Fruit fly (Drosophila melanogaster): ENCODE data around the gene Edg84A.

The Edg84A gene

DNA sequence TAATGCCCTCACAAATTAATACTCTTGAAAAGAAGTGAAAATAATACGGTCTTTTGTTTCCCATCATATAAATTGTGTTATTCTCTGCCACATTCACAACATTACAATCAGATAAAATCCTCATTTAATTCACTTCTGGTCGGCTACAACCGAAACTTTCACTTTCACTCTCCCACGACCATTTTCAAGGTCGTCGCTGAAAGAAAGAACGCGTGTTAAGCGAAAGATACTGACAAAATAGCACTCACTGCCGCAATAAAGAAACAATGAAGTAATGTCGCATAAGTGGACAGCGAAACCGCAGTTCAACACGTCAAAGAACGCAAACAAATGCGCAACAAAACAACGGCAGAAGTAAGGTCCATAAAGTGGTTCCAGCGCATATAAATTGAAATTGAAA is 3.9 kb downstream of the Edg84A start:
- TF ChIP-seq Blimp-1 (GFP tag; optimal IDR thresholded peaks at IDR 0.05) (peak; percentile 78), CG34376 (GFP tag; optimal IDR thresholded peaks at IDR 0.05) (no peak), Bteb2 (GFP tag; optimal IDR thresholded peaks at IDR 0.05) (no peak)

DNA sequence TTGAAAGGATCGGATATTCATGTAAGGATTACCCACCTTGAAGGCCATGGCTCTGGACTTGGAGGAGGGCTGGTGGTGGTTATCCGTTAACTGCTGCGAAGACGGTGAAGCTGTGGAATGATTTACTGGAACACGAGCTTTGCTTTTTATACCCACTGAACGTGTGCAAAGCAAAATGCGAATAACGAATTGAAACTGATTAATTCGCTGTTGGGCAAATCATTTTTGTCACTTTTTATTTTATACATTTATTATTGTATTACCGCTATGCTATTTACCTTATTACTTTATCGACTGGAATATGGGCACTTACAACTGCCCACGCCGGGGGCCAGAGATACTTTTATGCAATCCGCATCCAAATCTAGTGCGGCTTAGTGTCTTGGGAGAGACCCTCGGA is 5.9 kb downstream of the Edg84A start, which contains the start of gene Ccp84Af:
TSS of gene Ccp84Af (minus strand) at position 101 of the 400 bp plus-strand sequence.
- TF ChIP-seq Ets65A (GFP tag) (peak; percentile 64), Elba2 (GFP tag; optimal IDR thresholded peaks at IDR 0.05) (no peak)

DNA sequence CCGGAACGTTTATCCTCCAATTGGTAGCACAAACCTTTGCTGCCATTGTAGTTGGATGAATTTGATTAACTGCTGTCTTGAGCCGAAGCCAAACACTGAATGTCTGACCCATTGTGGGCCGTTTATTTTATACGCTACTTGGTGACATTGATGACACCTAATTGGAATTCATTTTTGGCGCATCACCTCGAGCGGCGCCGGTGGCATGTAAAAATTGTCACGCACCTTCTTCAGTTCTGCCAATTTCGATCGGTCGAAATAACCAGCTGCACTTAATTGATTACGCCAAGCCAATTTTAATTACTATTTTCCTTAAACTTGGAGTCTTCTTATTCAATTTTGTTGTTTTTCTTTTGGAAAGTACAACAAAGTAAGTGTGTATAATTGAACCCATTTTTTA is 7.4 kb downstream of the Edg84A start, which contains the start of gene Ccp84Ae:
TSS of gene Ccp84Ae (minus strand) at position 101 of the 400 bp plus-strand sequence.
- TF ChIP-seq fd102C (GFP tag; optimal IDR thresholded peaks at IDR 0.05) (no peak), da (GFP tag; optimal IDR thresholded peaks at IDR 0.05) (no peak), CG9609 (GFP tag; optimal IDR thresholded peaks at IDR 0.05) (no peak), en (GFP tag; optimal IDR thresholded peaks at IDR 0.05) (no peak), Lpt (GFP tag; optimal IDR thresholded peaks at IDR 0.05) (no peak)

DNA sequence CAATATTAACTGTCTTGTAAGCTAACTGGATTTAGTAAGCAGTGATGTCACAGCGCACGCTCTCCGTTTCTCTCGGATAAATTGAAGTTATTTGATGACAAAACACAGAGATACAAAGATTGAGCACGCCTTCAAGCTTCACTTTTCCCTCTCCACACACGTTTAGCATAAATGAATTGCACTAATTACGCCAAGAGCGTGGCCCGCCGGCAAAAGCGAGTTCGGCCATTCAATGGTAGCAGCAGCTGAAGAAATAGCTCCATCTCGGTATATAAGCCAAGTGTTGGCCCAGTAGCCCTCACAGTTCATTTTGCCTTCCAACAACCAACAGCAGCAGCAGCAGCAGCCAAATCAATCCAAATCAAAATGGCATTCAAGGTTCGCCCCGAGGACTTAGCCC is 8.2 kb downstream of the Edg84A start, which contains the start of gene Ccp84Ad:
TSS of gene Ccp84Ad (plus strand) at position 301 of the 400 bp plus-strand sequence.
- TF ChIP-seq eve (GFP tag; optimal IDR thresholded peaks at IDR 0.05) = no peak
- 0 out of 3 replicates have a peak, but pooled peaks have one; percentile 6 for TF ChIP-seq Opbp (GFP tag; IDR thresholded peaks at IDR 0.05; ENCODE audit: partially characterized antibody)
- TF ChIP-seq da (GFP tag; optimal IDR thresholded peaks at IDR 0.05) = no peak

DNA sequence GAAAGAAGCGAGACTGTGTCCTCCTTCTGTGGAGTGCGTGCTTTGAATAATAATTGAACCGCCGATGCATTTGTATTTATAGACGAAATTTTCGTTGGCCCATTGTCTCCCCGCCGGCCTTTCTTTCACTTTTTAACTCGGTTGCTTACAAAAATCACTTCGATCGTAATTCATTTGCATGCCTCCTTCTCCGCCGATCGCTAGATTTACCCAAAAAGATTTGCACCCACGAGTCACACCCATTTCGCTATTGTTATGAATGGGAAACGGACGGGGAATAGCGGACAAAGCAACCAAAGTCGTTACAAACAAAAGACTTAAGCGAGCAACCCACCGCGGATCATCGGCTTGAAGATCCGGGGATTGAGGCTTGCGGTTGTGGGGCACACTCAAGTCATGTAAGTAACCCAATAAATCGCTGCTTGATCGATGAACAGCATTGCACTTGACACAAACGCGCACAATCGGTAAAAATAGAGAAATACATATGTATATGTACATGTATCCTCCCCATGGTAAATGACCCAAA is 12.0 kb downstream of the Edg84A start, which contains the start of gene Ccp84Ac:
TSS of gene Ccp84Ac (minus strand) at position 51 of the 529 bp plus-strand sequence.
- no peak for TF ChIP-seq nau (GFP tag; optimal IDR thresholded peaks at IDR 0.05)
- TF ChIP-seq sd (tag; optimal IDR thresholded peaks at IDR 0.05) = no peak
- peak; percentile 53 for TF ChIP-seq oc (tag; optimal IDR thresholded peaks at IDR 0.05)
- no peak for TF ChIP-seq Sox102F (GFP tag; optimal IDR thresholded peaks at IDR 0.05)
- no peak for TF ChIP-seq HHEX (GFP tag; optimal IDR thresholded peaks at IDR 0.05)
- TF ChIP-seq CG2202 (tag; optimal IDR thresholded peaks at IDR 0.05) = no peak
- TF ChIP-seq CG11723 (GFP tag; optimal IDR thresholded peaks at IDR 0.05) = no peak
- TF ChIP-seq Nf-YC (tag; optimal IDR thresholded peaks at IDR 0.05) = no peak
- TF ChIP-seq Jarid2 (GFP tag; optimal IDR thresholded peaks at IDR 0.05) = no peak
- TF ChIP-seq CG7928 (GFP tag; optimal IDR thresholded peaks at IDR 0.05) = no peak
- TF ChIP-seq ranshi (GFP tag; IDR thresholded peaks at IDR 0.05) = no peak
- peak; percentile 63 for TF ChIP-seq Ets65A (GFP tag)

DNA sequence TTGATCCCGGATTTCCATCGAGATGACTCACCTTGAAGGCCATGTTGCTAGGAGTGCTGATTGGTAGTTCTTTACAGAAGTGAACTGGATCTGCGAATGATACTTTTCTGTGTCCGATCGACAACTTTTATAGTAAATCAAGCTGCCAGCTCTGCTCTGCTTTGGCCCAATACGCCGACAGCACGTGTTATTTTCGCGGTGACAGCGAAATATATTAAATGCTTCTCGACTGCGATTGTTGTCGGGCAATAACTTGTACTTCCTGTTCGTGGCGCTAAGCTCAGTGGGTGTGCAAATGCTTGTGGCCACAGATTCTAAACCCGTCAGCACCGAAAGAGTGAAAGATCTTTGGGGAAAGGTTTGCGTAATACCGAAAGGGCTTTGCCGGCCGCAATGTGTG is 18.5 kb downstream of the Edg84A start, which contains the start of gene Ccp84Ab:
TSS of gene Ccp84Ab (minus strand) at position 101 of the 400 bp plus-strand sequence.
- TF ChIP-seq fd96Cb (tag; optimal IDR thresholded peaks at IDR 0.05) = no peak

DNA sequence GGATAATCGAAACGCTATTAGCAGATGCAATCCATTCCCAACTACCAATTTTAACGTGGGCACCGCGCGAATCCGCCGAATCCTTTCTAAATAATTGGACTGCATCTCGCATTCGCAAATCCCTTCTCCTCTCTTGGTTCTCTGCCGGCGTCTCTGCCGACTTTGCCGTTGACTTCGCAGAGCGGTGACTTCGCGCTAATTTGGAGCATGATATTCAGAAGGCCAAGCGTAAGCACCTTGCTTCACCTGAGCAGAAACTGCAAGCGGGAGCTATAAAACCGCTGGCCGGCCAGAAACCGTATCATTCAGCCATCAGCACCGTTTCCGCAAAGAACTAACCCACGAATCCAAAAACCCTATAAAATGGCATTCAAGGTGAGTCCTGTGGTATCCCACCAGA is 19.5 kb downstream of the Edg84A start, which contains the start of gene Ccp84Aa:
TSS of gene Ccp84Aa (plus strand) at position 301 of the 400 bp plus-strand sequence.
- no peak for TF ChIP-seq CG14965 (GFP tag; optimal IDR thresholded peaks at IDR 0.05; ENCODE audit: borderline replicate concordance)
- TF ChIP-seq CG8290 (GFP tag; optimal IDR thresholded peaks at IDR 0.05) = no peak
- TF ChIP-seq CG8290 (tag; optimal IDR thresholded peaks at IDR 0.05) = no peak
- TF ChIP-seq tgo (GFP tag; IDR thresholded peaks at IDR 0.05) = no peak
- no peak for TF ChIP-seq CG16779 (GFP tag; IDR thresholded peaks at IDR 0.05)

Data from whole organism, embryonic.